Fruit fly (Drosophila melanogaster) whole organism, embryonic: Measurements from ENCODE around the gene Obp99d.

Experiments used
- Aef1 ChIP-seq: fragments of 200-800 bp; sonication (Bioruptor generic); IDR thresholded peaks from 3 replicates; pipeline ENCODE4 v1.3.6; 2022; ENCODE audit warnings: missing biosample characterization, missing genetic modification characterization
- CG10147 ChIP-seq: fragments of 200-800 bp; sonication (Bioruptor generic); optimal IDR thresholded peaks from 2 replicates; lab custom pipeline; 2019; ENCODE audit warnings: missing biosample characterization, mild to moderate bottlenecking, missing genetic modification characterization, moderate library complexity
- CG1024 ChIP-seq: fragments of 200-800 bp; sonication (Bioruptor generic); IDR thresholded peaks from 2 replicates; pipeline ENCODE4 v1.3.6; 2022; ENCODE audit warnings: missing biosample characterization, missing genetic modification characterization
- CG10543 ChIP-seq: fragments of 200-800 bp; sonication (Bioruptor generic); optimal IDR thresholded peaks from 3 replicates; lab custom pipeline; 2017; ENCODE audit warnings: missing biosample characterization, mild to moderate bottlenecking, missing genetic modification characterization, moderate library complexity
- CG10565 ChIP-seq: fragments of 200-800 bp; sonication (Bioruptor generic); optimal IDR thresholded peaks from 3 replicates; lab custom pipeline; 2016; ENCODE audit warnings: missing biosample characterization, mild to moderate bottlenecking, missing genetic modification characterization
- CG11398 ChIP-seq: fragments of 200-800 bp; sonication (Bioruptor generic); optimal IDR thresholded peaks from 2 replicates; lab custom pipeline; 2016; ENCODE audit warnings: missing biosample characterization, missing genetic modification characterization
- CG11456 ChIP-seq: fragments of 200-800 bp; sonication (Bioruptor generic); IDR thresholded peaks from 3 replicates; pipeline ENCODE4 v1.3.6; 2022; ENCODE audit warnings: missing biosample characterization, missing genetic modification characterization
- CG11695 ChIP-seq: fragments of 200-800 bp; sonication (Bioruptor generic); IDR thresholded peaks from 3 replicates; pipeline ENCODE4 v1.3.6; 2022; ENCODE audit warnings: missing biosample characterization, missing genetic modification characterization
- CG12155 ChIP-seq: fragments of 200-800 bp; sonication (Bioruptor generic); optimal IDR thresholded peaks from 3 replicates; lab custom pipeline; 2016; ENCODE audit warnings: missing biosample characterization, missing genetic modification characterization
- CG12769 ChIP-seq: fragments of 200-800 bp; sonication (Bioruptor generic); optimal IDR thresholded peaks from 2 replicates; lab custom pipeline; 2019; ENCODE audit warnings: missing biosample characterization, mild to moderate bottlenecking, missing genetic modification characterization, moderate library complexity
- CG15011 ChIP-seq: fragments of 200-800 bp; sonication (Bioruptor generic); optimal IDR thresholded peaks from 3 replicates; lab custom pipeline; 2018; ENCODE audit warnings: missing biosample characterization, mild to moderate bottlenecking, missing genetic modification characterization
- CG17385 ChIP-seq: fragments of 200-800 bp; sonication (Bioruptor generic); optimal IDR thresholded peaks from 3 replicates; lab custom pipeline; 2018; ENCODE audit warnings: missing biosample characterization, mild to moderate bottlenecking, missing genetic modification characterization
- CG18476 ChIP-seq: fragments of 200-800 bp; sonication (Bioruptor generic); optimal IDR thresholded peaks from 2 replicates; lab custom pipeline; 2016; ENCODE audit warnings: missing biosample characterization, mild to moderate bottlenecking, missing genetic modification characterization
- CG2120 ChIP-seq: fragments of 200-800 bp; sonication (Bioruptor generic); optimal IDR thresholded peaks from 3 replicates; lab custom pipeline; 2016; ENCODE audit warnings: missing biosample characterization, missing genetic modification characterization
- CG2678 ChIP-seq: fragments of 200-800 bp; sonication (Bioruptor generic); optimal IDR thresholded peaks from 3 replicates; lab custom pipeline; 2019; ENCODE audit warnings: missing biosample characterization, mild to moderate bottlenecking, missing genetic modification characterization, moderate library complexity
- CG43689 ChIP-seq: fragments of 200-800 bp; sonication (Bioruptor generic); IDR thresholded peaks from 2 replicates; pipeline ENCODE4 v1.3.6; 2022; ENCODE audit warnings: missing biosample characterization, missing genetic modification characterization
- CG6683 ChIP-seq: fragments of 200-800 bp; sonication (Bioruptor generic); optimal IDR thresholded peaks from 2 replicates; lab custom pipeline; 2017; ENCODE audit warnings: missing biosample characterization, mild to moderate bottlenecking, missing genetic modification characterization, missing genetic modification reagents
- CG7372 ChIP-seq: fragments of 200-800 bp; sonication (Bioruptor generic); IDR thresholded peaks from 2 replicates; pipeline ENCODE4 v1.3.6; 2022; ENCODE audit warnings: missing biosample characterization, missing genetic modification characterization
- CG9797 ChIP-seq: fragments of 200-800 bp; sonication (Bioruptor generic); optimal IDR thresholded peaks from 3 replicates; lab custom pipeline; 2018; ENCODE audit warnings: missing biosample characterization, mild to moderate bottlenecking, missing genetic modification characterization
- CHES-1-like ChIP-seq: fragments of 200-800 bp; sonication (Bioruptor generic); optimal IDR thresholded peaks from 2 replicates; lab custom pipeline; 2016; ENCODE audit warnings: missing biosample characterization, missing genetic modification characterization
- Drgx ChIP-seq: fragments of 200-800 bp; sonication (Bioruptor generic); IDR thresholded peaks from 2 replicates; pipeline ENCODE4 v1.3.6; 2022; ENCODE audit warnings: missing biosample characterization, missing genetic modification characterization
- Ets65A ChIP-seq: fragments of 200-800 bp; sonication (Bioruptor generic); peaks from one replicate; lab custom pipeline; 2016; ENCODE audit warnings: missing biosample characterization, missing genetic modification characterization
- Fer1 ChIP-seq: fragments of 200-800 bp; sonication (Bioruptor generic); optimal IDR thresholded peaks from 2 replicates; lab custom pipeline; 2017; ENCODE audit warnings: missing biosample characterization, mild to moderate bottlenecking, missing genetic modification characterization
- HLHmδ ChIP-seq: fragments of 200-800 bp; sonication (Bioruptor generic); optimal IDR thresholded peaks from 2 replicates; lab custom pipeline; 2018; ENCODE audit warnings: missing biosample characterization, mild to moderate bottlenecking, missing genetic modification characterization, moderate library complexity
- Hr51 ChIP-seq, 2 experiments: fragments of 200-800 bp; sonication (Bioruptor generic); optimal IDR thresholded peaks; 2 replicates in 1 of 2; 3 replicates in 1 of 2; lab custom pipeline; 2016 to 2018; ENCODE audit warnings: missing biosample characterization in 2 of 2, missing genetic modification characterization in 2 of 2, mild to moderate bottlenecking in 1 of 2, moderate library complexity in 1 of 2
- Myb ChIP-seq: fragments of 200-800 bp; sonication (Bioruptor generic); optimal IDR thresholded peaks from 2 replicates; lab custom pipeline; 2016; ENCODE audit warnings: missing biosample characterization, missing genetic modification characterization
- Oaz ChIP-seq: fragments of 200-800 bp; sonication (Bioruptor generic); IDR thresholded peaks from 2 replicates; pipeline ENCODE4 v1.3.6; 2022; ENCODE audit warnings: missing biosample characterization, missing genetic modification characterization
- Optix ChIP-seq: fragments of 200-800 bp; sonication (Bioruptor generic); IDR thresholded peaks from 3 replicates; pipeline ENCODE4 v1.3.6; 2022; ENCODE audit warnings: missing biosample characterization, missing genetic modification characterization
- Pdp1 ChIP-seq, 2 experiments: fragments of 200-800 bp; sonication (Bioruptor generic); optimal IDR thresholded peaks; 3 replicates each; lab custom pipeline; 2016; ENCODE audit warnings: missing biosample characterization in 2 of 2, missing genetic modification characterization in 2 of 2, mild to moderate bottlenecking in 1 of 2, moderate library complexity in 1 of 2
- Rfx ChIP-seq: fragments of 200-800 bp; sonication (Bioruptor generic); IDR thresholded peaks from 2 replicates; pipeline ENCODE4 v1.3.6; 2022; ENCODE audit warnings: missing biosample characterization, missing genetic modification characterization
- Sin3A ChIP-seq: fragments of >200 bp; optimal IDR thresholded peaks from 2 replicates; lab custom pipeline; 2018
- Trl ChIP-seq, 3 experiments: fragments of >200 bp in 2 of 3; fragments of 200-800 bp in 1 of 3; sonication (Bioruptor generic) in 1 of 3; optimal IDR thresholded peaks; 2 replicates in 1 of 3; 3 replicates in 2 of 3; lab custom pipeline; 2016 to 2017; ENCODE audit warnings: missing biosample characterization in 1 of 3, missing genetic modification characterization in 1 of 3
- ap ChIP-seq: fragments of 200-800 bp; sonication (Bioruptor generic); IDR thresholded peaks from 2 replicates; pipeline ENCODE4 v1.3.6; 2022; ENCODE audit warnings: missing biosample characterization, missing genetic modification characterization
- ase ChIP-seq: fragments of 200-800 bp; sonication (Bioruptor generic); IDR thresholded peaks from 3 replicates; pipeline ENCODE4 v1.3.6; 2022; ENCODE audit warnings: missing biosample characterization, missing genetic modification characterization
- bsh ChIP-seq, 2 experiments: fragments of 200-800 bp; sonication (Bioruptor generic); optimal IDR thresholded peaks; 2 replicates each; lab custom pipeline; 2017 to 2018; ENCODE audit warnings: mild to moderate bottlenecking in 2 of 2, missing biosample characterization in 2 of 2, missing genetic modification characterization in 2 of 2, moderate library complexity in 1 of 2
- chif ChIP-seq, 2 experiments: fragments of 200-800 bp; sonication (Bioruptor generic); optimal IDR thresholded peaks; 3 replicates each; lab custom pipeline; 2016; ENCODE audit warnings: missing biosample characterization in 2 of 2, missing genetic modification characterization in 2 of 2
- fd102C ChIP-seq: fragments of 200-800 bp; sonication (Bioruptor generic); optimal IDR thresholded peaks from 2 replicates; lab custom pipeline; 2018; ENCODE audit warnings: missing biosample characterization, mild to moderate bottlenecking, missing genetic modification characterization, moderate library complexity
- fd64A ChIP-seq: fragments of 200-800 bp; sonication (Bioruptor generic); optimal IDR thresholded peaks from 3 replicates; lab custom pipeline; 2018; ENCODE audit warnings: missing biosample characterization, mild to moderate bottlenecking, missing genetic modification characterization
- fd96Cb ChIP-seq: fragments of 200-800 bp; sonication (Bioruptor generic); optimal IDR thresholded peaks from 2 replicates; lab custom pipeline; 2018; ENCODE audit warnings: missing biosample characterization, mild to moderate bottlenecking, missing genetic modification characterization, moderate library complexity
- fru ChIP-seq: fragments of >200 bp; optimal IDR thresholded peaks from 2 replicates; lab custom pipeline; 2017
- inv ChIP-seq: fragments of 200-800 bp; sonication (Bioruptor generic); IDR thresholded peaks from 2 replicates; pipeline ENCODE4 v1.3.6; 2022; ENCODE audit warnings: missing biosample characterization, missing genetic modification characterization; ENCODE audit not compliant: partially characterized antibody
- kni ChIP-seq: fragments of 200-800 bp; sonication (Bioruptor generic); optimal IDR thresholded peaks from 3 replicates; lab custom pipeline; 2017; ENCODE audit warnings: mild to moderate bottlenecking, missing biosample characterization, missing genetic modification reagents, missing genetic modification characterization
- pzg ChIP-seq: fragments of 200-800 bp; sonication (Bioruptor generic); optimal IDR thresholded peaks from 3 replicates; lab custom pipeline; 2018; ENCODE audit warnings: missing biosample characterization, mild to moderate bottlenecking, missing genetic modification characterization, moderate library complexity
- rib ChIP-seq: fragments of 200-800 bp; sonication (Bioruptor generic); IDR thresholded peaks from 2 replicates; pipeline ENCODE4 v1.3.6; 2022; ENCODE audit warnings: missing biosample characterization, missing genetic modification characterization
- sc ChIP-seq, 3 experiments: fragments of >200 bp in 2 of 3; fragments of 200-800 bp in 1 of 3; sonication (Bioruptor generic) in 1 of 3; optimal IDR thresholded peaks; 2 replicates in 2 of 3; 3 replicates in 1 of 3; lab custom pipeline; 2017; ENCODE audit warnings: mild to moderate bottlenecking in 1 of 3, missing biosample characterization in 1 of 3, missing genetic modification characterization in 1 of 3, missing genetic modification reagents in 1 of 3
- stc ChIP-seq: fragments of 200-800 bp; sonication (Bioruptor generic); IDR thresholded peaks from 2 replicates; pipeline ENCODE4 v1.3.6; 2022; ENCODE audit warnings: missing biosample characterization, missing genetic modification characterization
- sug ChIP-seq: fragments of 200-800 bp; optimal IDR thresholded peaks from 2 replicates; lab custom pipeline; 2019; ENCODE audit warnings: missing biosample characterization, mild to moderate bottlenecking, missing genetic modification characterization, moderate library complexity
- tll ChIP-seq, 2 experiments: fragments of 200-800 bp in 1 of 2; fragments of >200 bp in 1 of 2; sonication (Bioruptor generic) in 1 of 2; optimal IDR thresholded peaks; 2 replicates each; lab custom pipeline; 2017 to 2019; ENCODE audit warnings: missing biosample characterization in 2 of 2, missing genetic modification characterization in 2 of 2, mild to moderate bottlenecking in 1 of 2, moderate library complexity in 1 of 2
- zfh2 ChIP-seq: fragments of 200-800 bp; sonication (Bioruptor generic); optimal IDR thresholded peaks from 2 replicates; lab custom pipeline; 2016; ENCODE audit warnings: missing biosample characterization, missing genetic modification characterization

Obp99d gene

dm6 chr3R:29725577-29726240 lies 11.4 kb downstream of the Obp99d start, which contains the start of gene Kul (continued):
- TF ChIP-seq CG9797 (GFP tag; lab: Kevin White, UChicago) = peak; percentile 77
- no peak for TF ChIP-seq CG1024 (GFP tag; lab: Robert Waterston, UW)
- no peak for TF ChIP-seq Oaz (GFP tag; lab: Robert Waterston, UW)
- peak; percentile 54 for TF ChIP-seq CHES-1-like (GFP tag; lab: Kevin White, UChicago)
- TF ChIP-seq Pdp1 (GFP tag; optimal IDR thresholded peaks at IDR 0.05; lab: Kevin White, UChicago) = no peak
- TF ChIP-seq CG43689 (GFP tag; lab: Robert Waterston, UW) = no peak
- TF ChIP-seq CG15011 = no peak
- no peak for TF ChIP-seq CG10543
- no peak for TF ChIP-seq fd102C (GFP tag; lab: Kevin White, UChicago)
- TF ChIP-seq CG10565 (GFP tag; lab: Kevin White, UChicago) = no peak
- peak; percentile 7 to 40 for TF ChIP-seq bsh (GFP tag; optimal IDR thresholded peaks at IDR 0.05; lab: Kevin White, UChicago)
- TF ChIP-seq Hr51 (GFP tag; optimal IDR thresholded peaks at IDR 0.05; lab: Kevin White, UChicago) = peak in 1 of 2 experiments; percentile 8
- no peak for TF ChIP-seq Optix (GFP tag; lab: Robert Waterston, UW)
- TF ChIP-seq stc (GFP tag; lab: Robert Waterston, UW) = no peak
- no peak for TF ChIP-seq tll (GFP tag; optimal IDR thresholded peaks at IDR 0.05; lab: Kevin White, UChicago)
- peak; percentile 52 for TF ChIP-seq Sin3A
- no peak for TF ChIP-seq Fer1 (GFP tag; lab: Kevin White, UChicago)
- TF ChIP-seq chif (GFP tag; optimal IDR thresholded peaks at IDR 0.05; lab: Kevin White, UChicago) = no peak
- 0 out of 2 replicates have a peak, but pooled peaks have one; percentile 15 for TF ChIP-seq ap (GFP tag; lab: Robert Waterston, UW)
- TF ChIP-seq sc (optimal IDR thresholded peaks at IDR 0.05; lab: Kevin White, UChicago) = no peak
- no peak for TF ChIP-seq sc (GFP tag; optimal IDR thresholded peaks at IDR 0.05; lab: Kevin White, UChicago)
- TF ChIP-seq Ets65A (GFP tag; lab: Kevin White, UChicago) = no peak
- TF ChIP-seq CG6683 (GFP tag; lab: Kevin White, UChicago) = no peak
- peak; percentile 12 for TF ChIP-seq CG11398 (GFP tag; lab: Kevin White, UChicago)
- TF ChIP-seq fru (lab: Kevin White, UChicago) = no peak
- TF ChIP-seq CG2678 (tag; lab: Kevin White, UChicago) = no peak
- no peak for TF ChIP-seq HLHmδ
- TF ChIP-seq Trl (optimal IDR thresholded peaks at IDR 0.05; lab: Kevin White, UChicago) = no peak
- no peak for TF ChIP-seq Trl (GFP tag; optimal IDR thresholded peaks at IDR 0.05; lab: Kevin White, UChicago)
- peak; percentile 88 for TF ChIP-seq Myb (GFP tag; lab: Kevin White, UChicago)
- no peak for TF ChIP-seq inv (GFP tag; lab: Robert Waterston, UW)
- no peak for TF ChIP-seq CG18476 (GFP tag; lab: Kevin White, UChicago)
- TF ChIP-seq Drgx (GFP tag; lab: Robert Waterston, UW) = peak; percentile 31; the same call in 1 of the 2 replicates
- peak; percentile 23 for TF ChIP-seq CG2120 (GFP tag; lab: Kevin White, UChicago)
- TF ChIP-seq CG17385 (GFP tag; lab: Kevin White, UChicago) = no peak
- 0 out of 3 replicates have a peak, but pooled peaks have one; percentile 51 for TF ChIP-seq CG11456 (GFP tag; lab: Robert Waterston, UW)
- no peak for TF ChIP-seq fd96Cb
- no peak for TF ChIP-seq sug (tag; lab: Kevin White, UChicago)
- no peak for TF ChIP-seq ase
- TF ChIP-seq rib (GFP tag; lab: Robert Waterston, UW) = no peak
- TF ChIP-seq CG12155 (GFP tag; lab: Kevin White, UChicago) = peak; percentile 12
- peak; percentile 82 for TF ChIP-seq pzg
- TF ChIP-seq CG12769 = no peak
- TF ChIP-seq zfh2 (GFP tag; lab: Kevin White, UChicago) = peak; percentile 2
- TF ChIP-seq CG10147 (GFP tag; lab: Kevin White, UChicago) = no peak
- TF ChIP-seq Aef1 (GFP tag; lab: Robert Waterston, UW) = no peak
- no peak for TF ChIP-seq CG11695 (GFP tag; lab: Robert Waterston, UW)
- TF ChIP-seq kni (GFP tag; lab: Kevin White, UChicago) = no peak
- no peak for TF ChIP-seq fd64A
- TF ChIP-seq Rfx (GFP tag; lab: Robert Waterston, UW) = peak; percentile 67
- TF ChIP-seq CG7372 (GFP tag; lab: Robert Waterston, UW) = no peak
